Fruit fly (Drosophila melanogaster) whole organism, embryonic: ENCODE measurements around the gene Pep.
A peak's percentile ranks its signal among the peaks of the same experiment; 100 is the strongest.

Source experiments
- Adf1 ChIP-seq: fragments of 200-800 bp; sonication (Bioruptor generic); IDR thresholded peaks from 2 replicates; pipeline ENCODE4 v1.3.6; 2022; ENCODE audit warnings: missing biosample characterization, missing genetic modification characterization
- CG10147 ChIP-seq: fragments of 200-800 bp; sonication (Bioruptor generic); optimal IDR thresholded peaks from 2 replicates; lab custom pipeline; 2019; ENCODE audit warnings: missing biosample characterization, mild to moderate bottlenecking, missing genetic modification characterization, moderate library complexity
- CG10366 ChIP-seq: fragments of 200-800 bp; sonication (Bioruptor generic); IDR thresholded peaks from 2 replicates; pipeline ENCODE4 v1.3.6; 2022; ENCODE audit warnings: missing biosample characterization, missing genetic modification characterization
- CG10543 ChIP-seq: fragments of 200-800 bp; sonication (Bioruptor generic); optimal IDR thresholded peaks from 3 replicates; lab custom pipeline; 2017; ENCODE audit warnings: missing biosample characterization, mild to moderate bottlenecking, missing genetic modification characterization, moderate library complexity
- CG11093 ChIP-seq: fragments of 200-800 bp; sonication (Bioruptor generic); IDR thresholded peaks from 3 replicates; pipeline ENCODE4 v1.3.6; 2022; ENCODE audit warnings: missing biosample characterization, missing genetic modification characterization
- CG11560 ChIP-seq: fragments of 200-800 bp; sonication (Bioruptor generic); IDR thresholded peaks from 3 replicates; pipeline ENCODE4 v1.3.6; 2022; ENCODE audit warnings: missing biosample characterization, missing genetic modification characterization
- CG12219 ChIP-seq: fragments of 200-800 bp; sonication (Bioruptor generic); optimal IDR thresholded peaks from 3 replicates; lab custom pipeline; 2018; ENCODE audit warnings: missing biosample characterization, mild to moderate bottlenecking, missing genetic modification characterization
- CG12299 ChIP-seq: fragments of 200-800 bp; sonication (Bioruptor generic); optimal IDR thresholded peaks from 2 replicates; lab custom pipeline; 2018; ENCODE audit warnings: missing biosample characterization, mild to moderate bottlenecking, missing genetic modification characterization
- CG12744 ChIP-seq: fragments of 200-800 bp; sonication (Bioruptor generic); optimal IDR thresholded peaks from 2 replicates; lab custom pipeline; 2016; ENCODE audit warnings: missing biosample characterization, missing genetic modification characterization
- CG13424 ChIP-seq: fragments of 200-800 bp; sonication (Bioruptor generic); optimal IDR thresholded peaks from 2 replicates; lab custom pipeline; 2019; ENCODE audit warnings: missing biosample characterization, mild to moderate bottlenecking, missing genetic modification characterization, moderate library complexity
- CG14050 ChIP-seq: fragments of 200-800 bp; sonication (Bioruptor generic); IDR thresholded peaks from 3 replicates; pipeline ENCODE4 v1.3.6; 2022; ENCODE audit warnings: missing biosample characterization, missing genetic modification characterization
- CG14710 ChIP-seq: fragments of 200-800 bp; sonication (Bioruptor generic); optimal IDR thresholded peaks from 3 replicates; lab custom pipeline; 2019; ENCODE audit warnings: missing biosample characterization, mild to moderate bottlenecking, missing genetic modification characterization, moderate library complexity
- CG14860 ChIP-seq: fragments of 200-800 bp; sonication (Bioruptor generic); IDR thresholded peaks from 3 replicates; pipeline ENCODE4 v1.3.6; 2022; ENCODE audit warnings: missing biosample characterization, missing genetic modification characterization; ENCODE audit not compliant: partially characterized antibody
- CG3163 ChIP-seq: fragments of 200-800 bp; sonication (Bioruptor generic); optimal IDR thresholded peaks from 3 replicates; lab custom pipeline; 2016; ENCODE audit warnings: missing biosample characterization, missing genetic modification characterization
- CG32767 ChIP-seq: fragments of 200-800 bp; sonication (Bioruptor generic); IDR thresholded peaks from 2 replicates; pipeline ENCODE4 v1.3.6; 2022; ENCODE audit warnings: missing biosample characterization, missing genetic modification characterization
- CG5180 ChIP-seq: fragments of 200-800 bp; sonication (Bioruptor generic); optimal IDR thresholded peaks from 3 replicates; lab custom pipeline; 2017; ENCODE audit warnings: missing biosample characterization, missing genetic modification characterization, mild to moderate bottlenecking, moderate library complexity, missing genetic modification reagents
- CG7357 ChIP-seq: fragments of 200-800 bp; sonication (Bioruptor generic); IDR thresholded peaks from 3 replicates; pipeline ENCODE4 v1.3.6; 2022; ENCODE audit warnings: missing biosample characterization, missing genetic modification characterization
- CG8359 ChIP-seq: fragments of 200-800 bp; sonication (Bioruptor generic); optimal IDR thresholded peaks from 2 replicates; lab custom pipeline; 2017; ENCODE audit warnings: missing biosample characterization, mild to moderate bottlenecking, missing genetic modification characterization, borderline replicate concordance
- CrebB ChIP-seq: fragments of 200-800 bp; sonication (Bioruptor generic); optimal IDR thresholded peaks from 3 replicates; lab custom pipeline; 2018; ENCODE audit warnings: missing biosample characterization, mild to moderate bottlenecking, missing genetic modification characterization
- Dip3 ChIP-seq: fragments of 200-800 bp; sonication (Bioruptor generic); optimal IDR thresholded peaks from 3 replicates; lab custom pipeline; 2016; ENCODE audit warnings: missing biosample characterization, missing genetic modification characterization
- Dll ChIP-seq: fragments of 200-800 bp; sonication (Bioruptor generic); IDR thresholded peaks from 4 replicates; pipeline ENCODE4 v1.3.6; 2022; ENCODE audit warnings: missing biosample characterization, missing genetic modification characterization; ENCODE audit not compliant: partially characterized antibody
- Lhr ChIP-seq: fragments of 200-800 bp; sonication (Bioruptor generic); optimal IDR thresholded peaks from 3 replicates; lab custom pipeline; 2017; ENCODE audit warnings: mild to moderate bottlenecking, missing biosample characterization, missing genetic modification reagents, missing genetic modification characterization
- Lpt ChIP-seq: fragments of >200 bp; optimal IDR thresholded peaks from 2 replicates; lab custom pipeline; 2018; ENCODE audit warnings: missing biosample characterization, missing genetic modification characterization
- Nf-YB ChIP-seq: fragments of 200-800 bp; sonication (Bioruptor generic); optimal IDR thresholded peaks from 3 replicates; lab custom pipeline; 2019; ENCODE audit warnings: missing biosample characterization, mild to moderate bottlenecking, missing genetic modification characterization, moderate library complexity
- Oaz ChIP-seq: fragments of 200-800 bp; sonication (Bioruptor generic); IDR thresholded peaks from 2 replicates; pipeline ENCODE4 v1.3.6; 2022; ENCODE audit warnings: missing biosample characterization, missing genetic modification characterization
- Scr ChIP-seq: fragments of 200-800 bp; sonication (Bioruptor generic); IDR thresholded peaks from 2 replicates; pipeline ENCODE4 v1.3.6; 2022; ENCODE audit warnings: missing biosample characterization, missing genetic modification characterization; ENCODE audit not compliant: partially characterized antibody
- Sry-δ ChIP-seq: fragments of 200-800 bp; sonication (Bioruptor generic); optimal IDR thresholded peaks from 2 replicates; lab custom pipeline; 2016; ENCODE audit warnings: missing biosample characterization, missing genetic modification characterization
- bbx ChIP-seq: fragments of 200-800 bp; sonication (Bioruptor generic); IDR thresholded peaks from 2 replicates; pipeline ENCODE4 v1.3.6; 2022; ENCODE audit warnings: missing biosample characterization, missing genetic modification characterization; ENCODE audit not compliant: partially characterized antibody
- bowl ChIP-seq: fragments of 200-800 bp; sonication (Bioruptor generic); IDR thresholded peaks from 2 replicates; pipeline ENCODE4 v1.3.6; 2022; ENCODE audit warnings: missing biosample characterization, missing genetic modification characterization
- bsh ChIP-seq, 2 experiments: fragments of 200-800 bp; sonication (Bioruptor generic); optimal IDR thresholded peaks; 2 replicates each; lab custom pipeline; 2017 to 2018; ENCODE audit warnings: mild to moderate bottlenecking in 2 of 2, missing biosample characterization in 2 of 2, missing genetic modification characterization in 2 of 2, moderate library complexity in 1 of 2
- chif ChIP-seq, 2 experiments: fragments of 200-800 bp; sonication (Bioruptor generic); optimal IDR thresholded peaks; 3 replicates each; lab custom pipeline; 2016; ENCODE audit warnings: missing biosample characterization in 2 of 2, missing genetic modification characterization in 2 of 2
- corto ChIP-seq: fragments of 200-800 bp; sonication (Bioruptor generic); optimal IDR thresholded peaks from 2 replicates; lab custom pipeline; 2016; ENCODE audit warnings: missing biosample characterization, mild to moderate bottlenecking, missing genetic modification characterization, moderate library complexity
- da ChIP-seq: fragments of 200-800 bp; sonication (Bioruptor generic); optimal IDR thresholded peaks from 2 replicates; lab custom pipeline; 2016; ENCODE audit warnings: missing biosample characterization, missing genetic modification characterization
- dmrt99B ChIP-seq: fragments of 200-800 bp; sonication (Bioruptor generic); optimal IDR thresholded peaks from 2 replicates; lab custom pipeline; 2018; ENCODE audit warnings: missing biosample characterization, mild to moderate bottlenecking, missing genetic modification characterization, moderate library complexity
- gro ChIP-seq: fragments of 200-800 bp; sonication (Bioruptor generic); optimal IDR thresholded peaks from 2 replicates; lab custom pipeline; 2016; ENCODE audit warnings: missing biosample characterization, missing genetic modification characterization
- gsb-n ChIP-seq: fragments of 200-800 bp; sonication (Bioruptor generic); optimal IDR thresholded peaks from 3 replicates; lab custom pipeline; 2018; ENCODE audit warnings: missing biosample characterization, mild to moderate bottlenecking, missing genetic modification characterization
- ham ChIP-seq: fragments of 200-800 bp; sonication (Bioruptor generic); IDR thresholded peaks from 2 replicates; pipeline ENCODE4 v1.3.6; 2022; ENCODE audit warnings: missing biosample characterization, missing genetic modification characterization
- hth ChIP-seq: fragments of >200 bp; optimal IDR thresholded peaks from 2 replicates; lab custom pipeline; 2017; ENCODE audit warnings: inconsistent platforms
- jigr1 ChIP-seq: fragments of 200-800 bp; sonication (Bioruptor generic); IDR thresholded peaks from 3 replicates; pipeline ENCODE4 v1.3.6; 2022; ENCODE audit warnings: missing biosample characterization, missing genetic modification characterization
- jumu ChIP-seq: fragments of 200-800 bp; sonication (Bioruptor generic); optimal IDR thresholded peaks from 3 replicates; lab custom pipeline; 2016; ENCODE audit warnings: missing biosample characterization, missing genetic modification characterization
- lilli ChIP-seq: fragments of 200-800 bp; sonication (Bioruptor generic); optimal IDR thresholded peaks from 3 replicates; lab custom pipeline; 2016; ENCODE audit warnings: missing biosample characterization, missing genetic modification characterization
- nerfin-1 ChIP-seq: fragments of 200-800 bp; sonication (Bioruptor generic); optimal IDR thresholded peaks from 3 replicates; lab custom pipeline; 2019; ENCODE audit warnings: missing biosample characterization, mild to moderate bottlenecking, missing genetic modification characterization, moderate library complexity
- otp ChIP-seq: fragments of 200-800 bp; sonication (Bioruptor generic); IDR thresholded peaks from 3 replicates; pipeline ENCODE4, ENCODE4 v1.3.6; 2022; ENCODE audit warnings: missing biosample characterization, missing genetic modification characterization
- pros ChIP-seq: fragments of 200-800 bp; sonication (Bioruptor generic); optimal IDR thresholded peaks from 3 replicates; lab custom pipeline; 2019; ENCODE audit warnings: missing biosample characterization, mild to moderate bottlenecking, missing genetic modification characterization, moderate library complexity
- psq ChIP-seq: fragments of 200-800 bp; sonication (Bioruptor generic); optimal IDR thresholded peaks from 2 replicates; lab custom pipeline; 2017; ENCODE audit warnings: missing biosample characterization, missing genetic modification characterization
- slou ChIP-seq: fragments of 200-800 bp; sonication (Bioruptor generic); optimal IDR thresholded peaks from 3 replicates; lab custom pipeline; 2016; ENCODE audit warnings: missing biosample characterization, missing genetic modification characterization
- stwl ChIP-seq: fragments of 200-800 bp; sonication (Bioruptor generic); optimal IDR thresholded peaks from 3 replicates; lab custom pipeline; 2018; ENCODE audit warnings: missing biosample characterization, mild to moderate bottlenecking, missing genetic modification characterization, moderate library complexity
- usp ChIP-seq: fragments of >200 bp; optimal IDR thresholded peaks from 2 replicates; lab custom pipeline; 2017; ENCODE audit warnings: missing biosample characterization, missing genetic modification characterization
- zen2 ChIP-seq: fragments of 200-800 bp; sonication (Bioruptor generic); IDR thresholded peaks from 3 replicates; pipeline ENCODE4 v1.3.6; 2022; ENCODE audit warnings: missing biosample characterization, missing genetic modification characterization; ENCODE audit not compliant: partially characterized antibody

The Pep gene

DNA sequence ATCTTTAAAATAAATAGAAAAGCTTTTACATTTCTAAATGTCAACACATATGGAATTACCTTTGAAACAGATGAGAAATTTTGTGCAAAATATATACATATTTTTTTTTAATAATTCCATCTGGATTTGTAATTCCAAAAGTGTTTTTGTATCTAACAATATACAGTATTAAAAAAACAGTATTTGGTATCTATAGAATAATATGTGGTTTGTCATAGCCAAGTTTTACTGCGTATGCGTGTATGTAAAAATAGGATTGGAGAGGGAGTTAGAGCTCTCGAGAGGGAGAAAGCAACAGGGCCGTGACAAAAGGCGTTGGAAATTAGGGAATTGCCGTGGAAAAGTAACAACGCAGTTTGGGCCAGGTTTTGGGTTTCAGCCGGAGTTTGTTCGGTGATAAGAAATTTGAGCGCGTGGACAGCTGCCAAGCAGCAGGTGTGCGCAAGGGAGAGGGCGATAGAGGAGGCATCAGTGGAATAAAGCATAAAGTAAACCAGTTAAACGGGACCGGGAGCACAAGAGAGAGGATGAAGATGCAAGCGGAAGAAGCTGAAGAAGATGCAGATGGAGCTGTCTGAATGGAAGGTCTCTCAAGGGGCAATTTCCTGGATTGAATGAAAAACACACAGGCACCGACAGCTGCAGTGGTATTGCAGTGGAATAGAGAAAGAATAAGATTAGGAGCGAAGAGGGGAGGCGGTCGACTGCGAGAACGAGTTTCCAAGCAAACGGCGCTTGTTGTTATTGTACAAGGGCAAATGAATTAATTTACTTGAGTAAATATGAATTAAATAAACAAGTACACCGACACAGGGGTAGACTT, 8.3 kb upstream of the Pep start (continued):
- TF ChIP-seq bowl (no peak), CG12219 (GFP tag; lab: Kevin White, UChicago) (no peak), Nf-YB (no peak), CG14050 (no peak), CG5180 (peak; percentile 64), corto (GFP tag; lab: Kevin White, UChicago) (no peak), jumu (GFP tag; lab: Kevin White, UChicago) (peak; percentile 65), CG10543 (GFP tag; lab: Kevin White, UChicago) (peak; percentile 91), CG11560 (tag; lab: Robert Waterston, UW) (no peak), bbx (0 out of 2 replicates have a peak, but pooled peaks have one; percentile 28), CG12299 (tag; lab: Kevin White, UChicago) (peak; percentile 48), CG10147 (GFP tag; lab: Kevin White, UChicago) (no peak), Dll (GFP tag; lab: Robert Waterston, UW) (no peak), lilli (GFP tag; lab: Kevin White, UChicago) (no peak), hth (lab: Kevin White, UChicago) (no peak), CG13424 (tag; lab: Kevin White, UChicago) (peak; percentile 14), psq (GFP tag; lab: Kevin White, UChicago) (no peak), dmrt99B (tag; lab: Kevin White, UChicago) (peak; percentile 34), CG3163 (GFP tag; lab: Kevin White, UChicago) (no peak), gro (GFP tag; lab: Kevin White, UChicago) (no peak), usp (GFP tag; lab: Kevin White, UChicago) (no peak), Scr (GFP tag; lab: Robert Waterston, UW) (no peak), CG8359 (GFP tag; lab: Kevin White, UChicago) (no peak), Lhr (GFP tag; lab: Kevin White, UChicago) (no peak), CG12744 (GFP tag; lab: Kevin White, UChicago) (no peak), nerfin-1 (tag; lab: Kevin White, UChicago) (no peak), Lpt (GFP tag; lab: Kevin White, UChicago) (no peak), otp (GFP tag; lab: Robert Waterston, UW) (0 out of 3 replicates have a peak, but pooled peaks have one; percentile 12), chif (GFP tag; optimal IDR thresholded peaks at IDR 0.05; lab: Kevin White, UChicago) (peak in 1 of 2 experiments; percentile 75), CG10366 (GFP tag; lab: Robert Waterston, UW) (no peak; the same call in 1 of the 2 replicates), pros (peak; percentile 81), zen2 (no peak), bsh (GFP tag; optimal IDR thresholded peaks at IDR 0.05; lab: Kevin White, UChicago) (peak in 1 of 2 experiments; percentile 56), CG32767 (GFP tag; lab: Robert Waterston, UW) (no peak), Oaz (GFP tag; lab: Robert Waterston, UW) (no peak), CG11093 (GFP tag; lab: Robert Waterston, UW) (peak; percentile 68; the same call in 1 of the 3 replicates), stwl (tag; lab: Kevin White, UChicago) (no peak), jigr1 (no peak), da (GFP tag; lab: Kevin White, UChicago) (peak; percentile 33), ham (GFP tag; lab: Robert Waterston, UW) (no peak; the same call in 1 of the 2 replicates), CG7357 (GFP tag; lab: Robert Waterston, UW) (0 out of 3 replicates have a peak, but pooled peaks have one; percentile 6), CG14860 (no peak), gsb-n (tag; lab: Kevin White, UChicago) (peak; percentile 8), slou (GFP tag; lab: Kevin White, UChicago) (peak; percentile 41), CG14710 (tag; lab: Kevin White, UChicago) (peak; percentile 47), Adf1 (no peak), CrebB (no peak), Sry-δ (GFP tag; lab: Kevin White, UChicago) (no peak), Dip3 (no peak)
